Worm (Caenorhabditis elegans): Measurements from ENCODE around the gene ZC239.20.
"Not testable (repeated sequence)": the region's sequence is repeated elsewhere in the genome, so short reads cannot be mapped to it uniquely, and the experiment has no call there.

ZC239.20 gene

DNA sequence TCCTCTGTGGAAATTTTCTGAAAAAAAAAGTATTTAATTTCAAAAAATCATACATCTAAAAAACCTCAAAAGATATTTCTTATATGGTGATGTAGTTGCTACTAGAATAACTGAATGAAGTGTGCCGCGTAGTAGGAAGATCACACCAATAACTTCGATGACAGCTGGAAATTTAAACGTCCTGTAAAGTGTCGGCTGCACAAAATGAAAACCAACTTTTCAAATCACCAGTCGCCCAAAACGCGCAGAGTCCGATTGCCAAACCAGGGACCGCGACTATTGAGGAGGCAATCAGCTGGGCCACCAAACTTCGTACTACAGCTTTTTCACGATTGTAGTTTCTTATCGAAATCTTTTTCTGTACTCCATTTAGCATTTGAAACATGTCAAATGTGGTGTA, 5.1 kb downstream of the ZC239.20 start, which contains the start of gene sri-48:
Gene sri-48 (minus strand): TSS at position 101 of the 400 bp plus-strand sequence.
- TF ChIP-seq zag-1 (tag; optimal IDR thresholded peaks at IDR 0.05); Y105C5A.15 (GFP tag; IDR thresholded peaks at IDR 0.05); aha-1 (tag): not testable (repeated sequence)

DNA sequence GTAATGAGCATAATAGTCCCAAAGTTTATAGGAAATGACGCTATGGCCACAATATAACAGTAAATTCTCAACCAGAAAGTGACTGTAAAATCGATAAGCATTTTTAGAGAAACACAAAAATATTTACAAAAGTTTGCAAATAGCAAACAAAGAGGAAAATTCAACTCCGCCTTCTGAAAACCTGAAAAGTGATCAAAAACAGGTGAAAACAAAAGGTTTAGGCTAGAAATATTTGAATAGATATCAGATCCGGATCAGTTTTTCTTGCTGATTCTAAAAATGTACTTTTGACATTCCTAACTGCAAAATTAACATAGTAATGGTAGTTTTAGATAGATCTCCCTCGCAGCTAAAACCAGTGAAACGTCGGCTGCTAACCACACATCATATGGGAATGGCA, 7.3 kb downstream of the ZC239.20 start, which contains the start of gene sri-51:
Gene sri-51 (minus strand): TSS at position 101 of the 400 bp plus-strand sequence.
- TF ChIP-seq lsy-2 (tag; optimal IDR thresholded peaks at IDR 0.05) (no peak), unc-62 (GFP tag; optimal IDR thresholded peaks at IDR 0.05 in 1 of 2) (peak in 1 of 2 experiments; percentile 84), unc-62 (tag; optimal IDR thresholded peaks at IDR 0.05) (no peak)

ce11 chrII:3196966-3197365, 9.4 kb downstream of the ZC239.20 start, which contains the start of gene gcy-15:
Gene gcy-15 (minus strand): TSS chrII:3197066.
- no peak for TF ChIP-seq zip-11 (GFP tag; IDR thresholded peaks at IDR 0.05)

DNA sequence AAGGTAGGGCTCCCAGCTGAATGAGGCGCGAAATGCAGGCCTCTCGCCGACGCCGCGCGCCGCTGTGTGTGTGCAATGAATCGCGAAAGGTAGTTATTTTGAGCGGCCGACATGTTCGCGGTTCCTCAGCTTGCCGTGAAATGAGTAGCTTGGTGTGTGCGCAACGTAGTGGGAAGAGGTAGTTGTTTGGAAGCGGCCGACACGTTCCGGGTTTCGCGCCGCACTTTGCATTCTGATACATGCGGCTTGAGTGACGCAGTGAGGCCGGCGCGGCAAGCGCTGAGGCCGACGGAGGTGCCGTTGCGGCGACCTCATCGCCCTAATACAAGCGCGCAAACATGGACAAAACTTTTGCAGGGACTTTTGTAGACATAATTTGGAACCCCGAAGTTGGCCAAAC, 10.6 kb downstream of the ZC239.20 start:
- TF ChIP-seq set-16 (GFP tag; IDR thresholded peaks at IDR 0.05) (peak; percentile 79), tag-97 (GFP tag; IDR thresholded peaks at IDR 0.05) (no peak)

DNA sequence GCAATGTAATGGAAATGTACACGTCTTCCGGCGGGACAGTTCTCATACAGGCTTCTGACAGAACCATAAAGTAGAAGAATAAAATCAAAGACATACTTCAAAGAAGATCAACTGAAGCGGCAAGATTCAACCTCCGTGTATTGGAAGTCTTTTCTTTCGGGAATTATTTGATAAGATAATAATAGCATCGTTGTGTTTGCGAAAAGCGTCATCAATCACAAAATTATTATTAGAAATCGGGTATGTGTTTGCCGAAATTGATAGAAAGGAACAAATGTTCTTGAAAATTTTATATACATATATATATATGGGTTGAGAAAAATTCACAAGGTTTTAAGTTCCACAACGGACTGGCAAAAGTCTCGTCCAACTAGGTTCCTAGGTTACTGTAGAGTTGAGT, 14.8 kb downstream of the ZC239.20 start, which contains the start of gene Y27F2A.9:
Gene Y27F2A.9 (minus strand): TSS at position 101 of the 400 bp plus-strand sequence.
- not testable (repeated sequence) for TF ChIP-seq nhr-48 (tag; optimal IDR thresholded peaks at IDR 0.05); madf-5 (GFP tag; IDR thresholded peaks at IDR 0.05); php-3 (GFP tag; IDR thresholded peaks at IDR 0.05)

- not testable (repeated sequence) for TF ChIP-seq Y75B8A.6 (GFP tag; IDR thresholded peaks at IDR 0.05); pha-4 (GFP tag; IDR thresholded peaks at IDR 0.05); pha-4 (tag; optimal IDR thresholded peaks at IDR 0.05); F44E2.7 (GFP tag; IDR thresholded peaks at IDR 0.05)
These were observed 17.3 kb downstream of the ZC239.20 start, which contains the start of gene Y27F2A.11 for ce11 chrII:3189038-3189437. Gene Y27F2A.11 (plus strand): TSS chrII:3189338.

DNA sequence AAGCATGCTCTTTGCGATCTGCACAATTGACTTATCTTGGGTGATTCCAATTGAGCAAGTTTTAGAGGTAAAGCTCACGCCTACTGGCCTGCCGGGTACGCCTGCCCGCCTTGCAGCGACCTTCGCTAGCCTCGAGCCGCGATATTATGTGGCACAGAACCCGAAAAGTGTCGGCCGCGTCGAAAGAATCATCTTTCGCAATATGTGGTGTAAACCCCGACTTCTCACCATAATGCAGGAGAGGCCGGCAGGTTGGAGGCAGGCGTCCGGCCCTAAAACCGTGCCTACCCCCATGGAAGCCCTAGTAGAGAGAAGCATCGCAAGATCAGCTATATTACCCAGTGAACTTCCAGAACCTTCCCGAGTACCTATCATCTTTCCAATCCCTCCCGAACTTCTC, 20.5 kb downstream of the ZC239.20 start:
- 0 out of 2 replicates have a peak, but pooled peaks have one; percentile 44 for TF ChIP-seq egl-43 (GFP tag; IDR thresholded peaks at IDR 0.05)
- TF ChIP-seq lin-29 (GFP tag; IDR thresholded peaks at IDR 0.05), result no peak
- no peak for TF ChIP-seq nhr-77 (tag; optimal IDR thresholded peaks at IDR 0.05)
- peak; percentile 21 for TF ChIP-seq aha-1 (tag)
- TF ChIP-seq set-16 (GFP tag; IDR thresholded peaks at IDR 0.05), result peak; percentile 55
- TF ChIP-seq Y48G9A.11 (GFP tag; IDR thresholded peaks at IDR 0.05), result peak; percentile 41; the same call in 1 of the 2 replicates
- no peak for TF ChIP-seq tag-97 (GFP tag; IDR thresholded peaks at IDR 0.05)
- no peak for TF ChIP-seq dmd-8 (GFP tag; IDR thresholded peaks at IDR 0.05)
- no peak for TF ChIP-seq ceh-62 (tag; optimal IDR thresholded peaks at IDR 0.05)
- TF ChIP-seq nhr-11 (tag; optimal IDR thresholded peaks at IDR 0.05), result no peak
- no peak for TF ChIP-seq lin-1 (GFP tag; IDR thresholded peaks at IDR 0.05)
- no peak for TF ChIP-seq php-3 (GFP tag; IDR thresholded peaks at IDR 0.05)
- no peak for TF ChIP-seq hlh-11 (tag; optimal IDR thresholded peaks at IDR 0.05)
- no peak for TF ChIP-seq daf-12 (tag; optimal IDR thresholded peaks at IDR 0.05)

- TF ChIP-seq lsy-2 (tag; optimal IDR thresholded peaks at IDR 0.05); daf-12 (tag; optimal IDR thresholded peaks at IDR 0.05); snpc-1.2 (GFP tag; IDR thresholded peaks at IDR 0.05): not testable (repeated sequence)
These were observed 21.5 kb downstream of the ZC239.20 start, which contains the start of gene sri-78 for ce11 chrII:3184858-3185257. Gene sri-78 (plus strand): TSS chrII:3185158.
